Fruit fly (Drosophila melanogaster): ENCODE data around the gene SPH93.

- TF ChIP-seq h (optimal IDR thresholded peaks at IDR 0.05), result no peak
- TF ChIP-seq Myc (optimal IDR thresholded peaks at IDR 0.05), result no peak
- no peak for TF ChIP-seq psq (optimal IDR thresholded peaks at IDR 0.05)
- TF ChIP-seq ttk (optimal IDR thresholded peaks at IDR 0.05), result no peak
Measured at dm6 chr2L:17455823-17456222, at the start of gene SPH93.

Data from Kc167 (cell line).